Fruit fly (Drosophila melanogaster) whole organism, pupa: ENCODE data around the gene CG31221.
A peak's percentile ranks its signal among the peaks of the same experiment; 100 is the strongest.

ENCODE experiments used
- CG12605 ChIP-seq: fragments of 200-800 bp; sonication (Bioruptor generic); IDR thresholded peaks from 2 replicates; pipeline ENCODE4 v1.3.6; 2022; ENCODE audit warnings: missing biosample characterization, missing genetic modification characterization
- CG13204 ChIP-seq: fragments of 200-800 bp; sonication (Bioruptor generic); optimal IDR thresholded peaks from 2 replicates; lab custom pipeline; 2018; ENCODE audit warnings: missing biosample characterization, mild to moderate bottlenecking, missing genetic modification characterization, moderate library complexity
- CG14655 ChIP-seq: fragments of 200-800 bp; sonication (Bioruptor generic); optimal IDR thresholded peaks from 3 replicates; lab custom pipeline; 2017; ENCODE audit warnings: mild to moderate bottlenecking, missing biosample characterization, missing genetic modification reagents, missing genetic modification characterization
- CG15710 ChIP-seq: fragments of 200-800 bp; sonication (Bioruptor generic); optimal IDR thresholded peaks from 2 replicates; lab custom pipeline; 2018; ENCODE audit warnings: missing biosample characterization, mild to moderate bottlenecking, missing genetic modification characterization, moderate library complexity
- CG17806 ChIP-seq: fragments of 200-800 bp; sonication (Bioruptor generic); optimal IDR thresholded peaks from 2 replicates; lab custom pipeline; 2018; ENCODE audit warnings: missing biosample characterization, mild to moderate bottlenecking, missing genetic modification characterization, moderate library complexity
- CG32121 ChIP-seq: fragments of 200-800 bp; sonication (Bioruptor generic); IDR thresholded peaks from 2 replicates; pipeline ENCODE4 v1.3.6; 2022; ENCODE audit warnings: missing biosample characterization, missing genetic modification characterization
- CG34367 ChIP-seq: fragments of 200-800 bp; sonication (Bioruptor generic); optimal IDR thresholded peaks from 2 replicates; lab custom pipeline; 2018; ENCODE audit warnings: missing biosample characterization, mild to moderate bottlenecking, missing genetic modification characterization
- CG4496 ChIP-seq: fragments of 200-800 bp; sonication (Bioruptor generic); IDR thresholded peaks from 3 replicates; pipeline ENCODE4 v1.3.6; 2022; ENCODE audit warnings: missing biosample characterization, missing genetic modification characterization
- CG8159 ChIP-seq: fragments of 200-800 bp; sonication (Bioruptor generic); optimal IDR thresholded peaks from 3 replicates; lab custom pipeline; 2018; ENCODE audit warnings: missing biosample characterization, mild to moderate bottlenecking, missing genetic modification characterization, moderate library complexity
- CG8301 ChIP-seq: fragments of 200-800 bp; sonication (Bioruptor generic); optimal IDR thresholded peaks from 2 replicates; lab custom pipeline; 2018; ENCODE audit warnings: missing biosample characterization, mild to moderate bottlenecking, missing genetic modification characterization
- CG9948 ChIP-seq: fragments of 200-800 bp; sonication (Bioruptor generic); optimal IDR thresholded peaks from 2 replicates; lab custom pipeline; 2018; ENCODE audit warnings: missing biosample characterization, mild to moderate bottlenecking, missing genetic modification characterization, moderate library complexity
- D1 ChIP-seq: fragments of 200-800 bp; sonication (Bioruptor generic); optimal IDR thresholded peaks from 2 replicates; lab custom pipeline; 2018; ENCODE audit warnings: missing biosample characterization, mild to moderate bottlenecking, missing genetic modification characterization, moderate library complexity
- Ets98B ChIP-seq: fragments of 200-800 bp; sonication (Bioruptor generic); IDR thresholded peaks from 2 replicates; pipeline ENCODE4 v1.3.6; 2022; ENCODE audit warnings: missing biosample characterization, missing genetic modification characterization
- Pif1B ChIP-seq: fragments of 200-800 bp; sonication (Bioruptor generic); optimal IDR thresholded peaks from 3 replicates; lab custom pipeline; 2016; ENCODE audit warnings: missing biosample characterization, missing genetic modification characterization
- gl ChIP-seq: fragments of 200-800 bp; sonication (Bioruptor generic); optimal IDR thresholded peaks from 2 replicates; lab custom pipeline; 2018; ENCODE audit warnings: missing biosample characterization, mild to moderate bottlenecking, missing genetic modification characterization

CG31221 gene

DNA sequence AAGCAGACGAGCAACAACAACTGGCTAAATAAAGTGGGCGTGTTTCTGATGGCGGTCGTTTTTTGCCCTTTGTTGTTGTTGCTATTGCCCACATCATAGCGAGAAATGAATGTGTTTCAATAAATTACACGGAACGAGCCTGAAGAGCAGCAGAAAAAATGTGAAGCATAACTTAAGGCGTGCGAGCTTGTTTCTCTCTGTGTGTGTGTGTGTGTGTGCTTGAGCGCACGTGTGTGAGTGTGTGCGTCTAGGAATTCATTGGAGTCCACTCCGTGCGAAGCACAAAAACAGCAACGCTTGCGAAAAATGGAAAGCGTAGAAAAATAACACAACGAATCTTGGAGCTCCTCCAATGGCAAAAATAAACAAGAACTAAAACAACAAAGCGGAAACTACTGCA is 88.1 kb downstream of the CG31221 start:
- TF ChIP-seq CG17806 (tag; lab: Kevin White, UChicago), result no peak
- no peak for TF ChIP-seq CG13204 (GFP tag; lab: Kevin White, UChicago)
- TF ChIP-seq D1 (tag; lab: Kevin White, UChicago), result no peak
- TF ChIP-seq Pif1B, result no peak
- TF ChIP-seq CG32121 (GFP tag; lab: Robert Waterston, UW), result no peak
- no peak for TF ChIP-seq CG9948 (tag; lab: Kevin White, UChicago)

DNA sequence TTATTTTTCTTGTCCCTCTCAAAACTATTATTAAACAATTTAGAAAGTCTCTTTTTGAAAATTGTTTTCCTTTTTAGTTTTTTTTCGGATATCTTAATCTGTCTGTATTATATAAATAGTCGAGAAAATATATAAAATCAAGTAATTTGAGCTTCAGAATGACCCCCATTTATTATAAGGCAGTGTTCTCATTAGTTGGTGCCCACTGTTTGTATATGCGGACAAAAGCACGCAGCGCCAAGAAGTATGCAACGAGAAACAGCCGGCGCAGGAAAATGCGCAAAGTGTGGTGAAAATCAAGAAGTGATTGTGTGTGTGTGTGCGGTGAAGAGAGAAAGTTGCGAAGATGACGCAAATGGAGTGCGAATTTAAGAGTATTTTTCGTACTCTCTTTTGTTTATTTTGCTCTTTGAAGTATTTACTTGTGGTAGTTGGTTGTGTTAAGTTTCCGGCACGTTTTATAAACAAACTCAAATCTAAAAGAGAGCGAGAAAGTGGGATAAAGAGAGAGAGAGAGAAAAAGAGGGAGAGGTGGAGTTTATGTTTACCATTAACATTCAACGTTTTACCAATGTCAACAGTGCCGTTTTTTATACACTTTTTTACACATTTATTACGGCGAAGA is 90.7 kb downstream of the CG31221 start:
- TF ChIP-seq CG12605 (GFP tag; lab: Robert Waterston, UW) (no peak), CG4496 (GFP tag; lab: Robert Waterston, UW) (0 out of 3 replicates have a peak, but pooled peaks have one; percentile 20), CG14655 (GFP tag; lab: Kevin White, UChicago) (peak; percentile 41), CG8159 (peak; percentile 25), D1 (tag; lab: Kevin White, UChicago) (no peak), CG8301 (tag; lab: Kevin White, UChicago) (peak; percentile 6)

DNA sequence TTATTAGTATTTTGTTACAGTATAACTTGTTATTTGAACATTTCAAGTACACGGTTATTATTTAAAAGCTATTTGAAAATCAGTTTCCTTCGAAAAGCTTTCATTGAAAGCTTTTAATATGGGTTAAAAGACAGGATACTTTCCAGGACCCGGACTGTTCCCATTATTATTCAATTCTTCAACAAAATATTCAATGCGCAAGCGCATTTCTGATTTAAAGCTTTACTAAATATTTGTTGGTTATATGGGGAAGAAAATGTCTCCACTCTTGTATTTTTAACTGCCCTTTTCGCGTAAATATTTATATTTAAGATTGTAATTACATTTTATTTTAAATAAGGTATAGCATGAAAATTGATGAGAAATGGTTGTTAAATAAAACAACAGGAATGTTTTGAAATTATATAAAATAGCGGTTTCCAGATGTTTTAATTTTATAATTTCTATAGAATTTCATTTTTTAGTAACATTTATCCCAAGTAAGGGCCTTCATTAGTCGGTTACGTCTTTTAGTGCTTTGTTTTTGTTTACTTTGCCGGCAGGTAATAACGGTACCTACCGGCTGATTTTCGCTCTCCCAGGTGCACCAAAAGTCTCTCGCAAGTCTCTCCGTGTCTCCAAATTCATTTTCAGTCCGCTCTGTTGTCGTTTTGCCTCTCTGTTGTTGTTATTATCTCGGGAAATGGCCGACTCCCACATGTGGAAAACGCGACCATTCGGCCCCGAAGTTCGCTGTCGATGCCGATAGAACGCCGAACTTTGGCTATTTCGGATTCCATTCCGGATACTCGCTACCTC is 96.1 kb downstream of the CG31221 start:
- TF ChIP-seq CG14655 (GFP tag; lab: Kevin White, UChicago) (no peak), Ets98B (GFP tag; lab: Robert Waterston, UW) (peak; percentile 25; the same call in 1 of the 2 replicates), CG8159 (peak; percentile 1), CG34367 (tag; lab: Kevin White, UChicago) (no peak), CG15710 (tag; lab: Kevin White, UChicago) (no peak), CG12605 (GFP tag; lab: Robert Waterston, UW) (no peak)

DNA sequence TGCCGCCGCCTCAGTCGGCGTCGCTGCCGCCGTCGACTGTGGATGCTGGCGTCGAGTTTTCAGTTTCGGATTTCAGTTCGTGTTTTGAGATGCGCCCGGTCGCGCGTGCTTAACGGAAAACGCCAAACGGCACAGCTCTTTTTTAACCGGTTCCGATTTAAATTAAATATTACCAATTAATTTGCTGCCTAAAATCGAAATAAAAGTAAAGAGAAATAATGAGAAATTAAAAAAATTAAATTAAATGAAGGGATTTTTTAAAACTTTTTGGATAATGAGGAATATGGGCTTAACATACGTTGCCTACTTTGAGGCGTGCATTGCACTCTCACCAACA is 96.7 kb downstream of the CG31221 start:
- TF ChIP-seq CG32121 (GFP tag; lab: Robert Waterston, UW) (no peak), gl (no peak)
